Worm (Caenorhabditis elegans) whole organism, L3 larva: ENCODE data around the gene fard-1.

Experiments
- ZK546.5 ChIP-seq: sonication (generic microtip); optimal IDR thresholded peaks from 2 replicates; lab custom pipeline; 2017; ENCODE audit warnings: missing biosample characterization, missing genetic modification characterization
- aly-2 ChIP-seq: fragments of 150-350 bp; optimal IDR thresholded peaks from 2 replicates; lab custom pipeline; 2014; ENCODE audit warnings: missing biosample characterization, missing genetic modification characterization
- ama-1 ChIP-seq: fragments of 150-350 bp; optimal IDR thresholded peaks from 2 replicates; lab custom pipeline; 2018
- elt-3 ChIP-seq, 3 experiments: fragments of 150-350 bp in 1 of 3; sonication (generic microtip) in 2 of 3; optimal IDR thresholded peaks; 2 replicates in 2 of 3; 4 replicates in 1 of 3; lab custom pipeline; 2014 to 2017; ENCODE audit warnings: missing biosample characterization in 3 of 3, missing genetic modification characterization in 3 of 3
- lin-15B ChIP-seq: fragments of 150-350 bp; optimal IDR thresholded peaks from 2 replicates; lab custom pipeline; 2014; ENCODE audit warnings: missing biosample characterization, missing genetic modification characterization
- mdl-1 ChIP-seq: fragments of 150-350 bp; optimal IDR thresholded peaks from 2 replicates; lab custom pipeline; 2014; ENCODE audit warnings: missing biosample characterization, missing genetic modification characterization
- mml-1 ChIP-seq: fragments of 150-350 bp; sonication (generic microtip); optimal IDR thresholded peaks from 3 replicates; lab custom pipeline; 2014; ENCODE audit warnings: missing biosample characterization, missing genetic modification characterization
- nhr-11 ChIP-seq: fragments of 150-350 bp; optimal IDR thresholded peaks from 2 replicates; lab custom pipeline; 2014; ENCODE audit warnings: missing biosample characterization, missing genetic modification characterization
- nhr-23 ChIP-seq: fragments of 150-350 bp; optimal IDR thresholded peaks from 2 replicates; lab custom pipeline; 2014; ENCODE audit warnings: missing biosample characterization, missing genetic modification reagents, missing genetic modification characterization
- nhr-237 ChIP-seq: fragments of 150-350 bp; optimal IDR thresholded peaks from 2 replicates; lab custom pipeline; 2014; ENCODE audit warnings: missing biosample characterization, missing genetic modification characterization
- nhr-76 ChIP-seq: fragments of 150-350 bp; sonication (generic microtip); optimal IDR thresholded peaks from 5 replicates; lab custom pipeline; 2014; ENCODE audit warnings: missing biosample characterization, missing genetic modification characterization
- nhr-77 ChIP-seq: fragments of 150-350 bp; optimal IDR thresholded peaks from 2 replicates; lab custom pipeline; 2014; ENCODE audit warnings: missing biosample characterization, missing genetic modification characterization
- ztf-11 ChIP-seq: fragments of 150-350 bp; optimal IDR thresholded peaks from 2 replicates; lab custom pipeline; 2014; ENCODE audit warnings: missing biosample characterization, missing genetic modification characterization
- ztf-4 ChIP-seq: fragments of 150-350 bp; optimal IDR thresholded peaks from 2 replicates; lab custom pipeline; 2014; ENCODE audit warnings: missing biosample characterization, missing genetic modification characterization

- no peak for TF ChIP-seq ztf-11 (tag; lab: Kevin White, UChicago)
- no peak for TF ChIP-seq aly-2 (tag; lab: Kevin White, UChicago)
- no peak for TF ChIP-seq mdl-1 (tag; lab: Kevin White, UChicago)
- no peak for TF ChIP-seq lin-15B (tag; lab: Kevin White, UChicago)
- TF ChIP-seq elt-3 (tag; optimal IDR thresholded peaks at IDR 0.05; lab: Kevin White, UChicago), result no peak
- no peak for TF ChIP-seq nhr-76 (tag; lab: Kevin White, UChicago)
- no peak for TF ChIP-seq mml-1
- no peak for TF ChIP-seq ama-1 (lab: Kevin White, UChicago)
- TF ChIP-seq nhr-77 (tag; lab: Kevin White, UChicago), result no peak
- no peak for TF ChIP-seq ZK546.5 (tag; lab: Kevin White, UChicago)
- no peak for TF ChIP-seq nhr-23
- TF ChIP-seq nhr-237 (tag; lab: Kevin White, UChicago), result no peak
- no peak for TF ChIP-seq ztf-4 (tag; lab: Kevin White, UChicago)
- TF ChIP-seq nhr-11, result no peak
Observed at ce11 chrX:2891879-2892278, 41.3 kb upstream of the fard-1 start.
